Worm (Caenorhabditis elegans) whole organism, midembryonic: ENCODE results near the gene C39D10.11.
A peak's percentile ranks its signal among the peaks of the same experiment; 100 is the strongest.

Experiments used
- T22C8.4 ChIP-seq: fragments of 200-800 bp; sonication (Bioruptor generic); IDR thresholded peaks from 2 replicates; pipeline ENCODE4 v1.3.6; 2022; ENCODE audit warnings: missing genetic modification characterization, missing compliant biosample characterization
- cog-1 ChIP-seq: sonication (generic microtip); optimal IDR thresholded peaks from 2 replicates; lab custom pipeline; 2016; ENCODE audit warnings: missing genetic modification characterization, missing compliant biosample characterization
- flt-1 ChIP-seq: fragments of 200-800 bp; sonication (Bioruptor generic); IDR thresholded peaks from 2 replicates; pipeline ENCODE4 v1.3.6; 2022; ENCODE audit warnings: missing genetic modification characterization, missing compliant biosample characterization
- klf-2 ChIP-seq: fragments of 200-800 bp; sonication (Bioruptor generic); conservative IDR thresholded peaks from 2 replicates; pipeline ENCODE4 v1.3.6; 2022; ENCODE audit warnings: missing genetic modification reagents, missing genetic modification characterization, missing compliant biosample characterization
- med-1 ChIP-seq: sonication (generic microtip); optimal IDR thresholded peaks from 2 replicates; lab custom pipeline; 2017; ENCODE audit warnings: missing genetic modification characterization, mild to moderate bottlenecking, missing compliant biosample characterization, antibody characterized with exemption, missing genetic modification reagents; ENCODE audit not compliant: insufficient read depth
- ref-1 ChIP-seq: fragments of 200-800 bp; sonication (Bioruptor generic); conservative IDR thresholded peaks from 2 replicates; pipeline ENCODE4 v1.3.6; 2022; ENCODE audit warnings: missing genetic modification reagents, missing genetic modification characterization, missing compliant biosample characterization
- tab-1 ChIP-seq: fragments of 200-800 bp; sonication (Bioruptor generic); IDR thresholded peaks from 2 replicates; pipeline ENCODE4 v1.3.6; 2022; ENCODE audit warnings: missing genetic modification characterization, missing compliant biosample characterization
- ztf-23 ChIP-seq: fragments of 200-800 bp; sonication (Bioruptor generic); IDR thresholded peaks from 2 replicates; pipeline ENCODE4 v1.3.6; 2022; ENCODE audit warnings: missing genetic modification reagents, missing genetic modification characterization, missing compliant biosample characterization
- ztf-29 ChIP-seq: fragments of 200-800 bp; sonication (Bioruptor generic); IDR thresholded peaks from 2 replicates; pipeline ENCODE4 v1.3.6; 2022; ENCODE audit warnings: missing genetic modification reagents, missing genetic modification characterization, missing compliant biosample characterization

The C39D10.11 gene

DNA sequence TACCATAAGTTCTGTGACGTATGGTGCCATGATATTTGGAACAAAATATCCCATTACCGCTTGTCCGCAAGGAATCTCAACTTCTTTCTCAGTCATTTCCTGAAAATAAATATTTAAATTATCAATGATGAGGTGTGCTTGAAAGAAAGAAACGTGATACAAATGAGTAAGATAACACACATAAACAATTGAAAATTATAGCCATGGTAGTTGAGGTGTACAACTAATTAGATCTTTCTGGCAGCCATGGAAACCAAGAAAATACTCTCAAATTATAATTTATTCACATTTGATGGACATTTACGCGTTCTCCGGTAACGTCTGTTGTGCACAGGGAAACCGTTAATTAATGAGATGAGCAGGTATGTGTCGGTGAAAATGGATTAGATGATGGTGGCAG, 10.8 kb upstream of the C39D10.11 start, which contains the start of gene C39D10.5:
Gene C39D10.5, minus strand, starts transcription at position 101 of the 400 bp plus-strand sequence.
- TF ChIP-seq tab-1 (GFP tag; lab: Robert Waterston, UW): no peak
- no peak for TF ChIP-seq T22C8.4 (GFP tag; lab: Robert Waterston, UW)
- no peak for TF ChIP-seq cog-1 (tag; lab: Kevin White, UChicago)
- TF ChIP-seq ztf-23: no peak
- TF ChIP-seq med-1 (GFP tag; lab: Kevin White, UChicago): no peak
- no peak for TF ChIP-seq flt-1 (GFP tag; lab: Robert Waterston, UW)
- TF ChIP-seq ztf-29 (GFP tag; lab: Robert Waterston, UW): no peak
- TF ChIP-seq ref-1: no peak
- no peak for TF ChIP-seq klf-2 (GFP tag; lab: Robert Waterston, UW)

DNA sequence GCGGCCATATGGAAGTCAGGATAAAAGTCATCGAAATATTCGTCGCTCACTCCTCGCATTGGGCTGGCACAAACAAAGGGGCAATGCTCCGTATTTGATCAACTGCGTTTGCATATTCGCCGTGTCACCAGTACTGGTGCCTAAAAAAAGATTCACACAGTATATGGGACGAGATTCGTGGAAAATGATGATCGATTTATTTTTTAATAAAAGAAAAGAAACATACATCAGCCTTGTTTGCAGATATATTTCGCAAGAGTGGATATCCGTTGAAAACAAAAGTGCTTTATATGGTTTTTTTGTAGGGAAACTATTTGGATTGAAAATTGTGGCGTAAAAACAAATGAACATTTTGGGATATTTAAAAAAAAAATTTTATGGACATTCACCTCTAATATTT, 5.4 kb upstream of the C39D10.11 start, which contains the start of gene latd-1:
Gene latd-1, minus strand, starts transcription at position 101 of the 400 bp plus-strand sequence.
- TF ChIP-seq ref-1: no peak
- no peak for TF ChIP-seq med-1 (GFP tag; lab: Kevin White, UChicago)
- no peak for TF ChIP-seq cog-1 (tag; lab: Kevin White, UChicago)
- no peak for TF ChIP-seq ztf-23
- no peak for TF ChIP-seq klf-2 (GFP tag; lab: Robert Waterston, UW)

DNA sequence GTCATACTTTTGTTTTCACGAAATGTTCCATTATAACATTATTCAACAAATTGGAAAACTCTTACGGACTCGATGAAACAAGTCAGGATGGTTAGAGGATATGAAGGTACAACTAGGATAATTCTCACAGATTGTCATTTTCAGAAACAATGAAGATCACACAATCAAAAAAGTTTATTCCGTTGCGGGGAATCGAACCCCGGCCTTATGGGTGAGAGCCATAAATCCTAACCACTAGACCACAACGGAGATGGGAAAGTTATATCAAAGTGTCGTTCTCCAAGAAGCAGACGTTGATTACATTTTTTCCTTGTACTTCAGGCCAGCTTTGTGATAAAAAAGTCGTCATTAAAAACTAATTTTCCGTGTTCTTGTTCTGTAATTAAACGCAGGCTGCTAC, 4.9 kb upstream of the C39D10.11 start:
- no peak for TF ChIP-seq flt-1 (GFP tag; lab: Robert Waterston, UW)
- no peak for TF ChIP-seq ztf-29 (GFP tag; lab: Robert Waterston, UW)
- no peak for TF ChIP-seq klf-2 (GFP tag; lab: Robert Waterston, UW)
- no peak for TF ChIP-seq med-1 (GFP tag; lab: Kevin White, UChicago)
- no peak for TF ChIP-seq ref-1
- no peak for TF ChIP-seq ztf-23
- no peak for TF ChIP-seq T22C8.4 (GFP tag; lab: Robert Waterston, UW)
- no peak for TF ChIP-seq tab-1 (GFP tag; lab: Robert Waterston, UW)
- no peak for TF ChIP-seq cog-1 (tag; lab: Kevin White, UChicago)

- TF ChIP-seq flt-1 (GFP tag; lab: Robert Waterston, UW) (no peak), cog-1 (tag; lab: Kevin White, UChicago) (no peak), tab-1 (GFP tag; lab: Robert Waterston, UW) (no peak), klf-2 (GFP tag; lab: Robert Waterston, UW) (no peak), med-1 (GFP tag; lab: Kevin White, UChicago) (no peak), ztf-23 (no peak), ref-1 (no peak), ztf-29 (GFP tag; lab: Robert Waterston, UW) (no peak), T22C8.4 (GFP tag; lab: Robert Waterston, UW) (no peak)
Measured at ce11 chrX:7900180-7900579, 2.9 kb upstream of the C39D10.11 start.

ce11 chrX:7901840-7902239, 1.2 kb upstream of the C39D10.11 start:
- TF ChIP-seq T22C8.4 (GFP tag; lab: Robert Waterston, UW): no peak
- no peak for TF ChIP-seq cog-1 (tag; lab: Kevin White, UChicago)
- TF ChIP-seq tab-1 (GFP tag; lab: Robert Waterston, UW): no peak
- no peak for TF ChIP-seq ztf-23
- TF ChIP-seq klf-2 (GFP tag; lab: Robert Waterston, UW): no peak
- TF ChIP-seq ztf-29 (GFP tag; lab: Robert Waterston, UW): no peak

DNA sequence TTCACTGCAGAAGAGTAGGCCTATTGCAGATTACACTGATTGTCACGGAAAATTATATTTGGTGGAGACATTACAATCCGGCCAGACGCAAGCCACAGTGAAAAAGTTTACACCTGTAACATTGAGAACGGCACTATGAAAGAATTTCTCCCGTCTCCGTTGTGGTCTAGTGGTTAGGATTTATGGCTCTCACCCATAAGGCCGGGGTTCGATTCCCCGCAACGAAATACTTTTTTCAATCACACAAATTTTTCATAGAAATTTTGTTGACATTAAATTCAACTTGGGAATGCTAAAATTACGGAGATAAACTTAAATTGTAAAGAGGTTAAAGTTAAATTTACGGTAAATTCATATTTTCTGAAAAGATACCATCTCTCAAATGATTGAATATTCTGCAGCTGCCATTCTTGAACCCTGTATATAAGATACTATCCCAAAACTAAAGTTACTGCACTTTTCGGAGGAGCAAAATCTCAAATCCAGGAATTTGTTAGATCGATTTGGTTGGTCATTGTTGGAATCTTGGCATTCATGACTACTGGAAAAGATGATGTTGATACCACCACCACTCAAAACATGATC, 3.4 kb downstream of the C39D10.11 start, which contains the start of gene C39D10.1:
Gene C39D10.1, plus strand, starts transcription at position 535 of the 585 bp plus-strand sequence.
- 0 out of 2 replicates have a peak, but pooled peaks have one; percentile 33 for TF ChIP-seq flt-1 (GFP tag; lab: Robert Waterston, UW)
- TF ChIP-seq med-1 (GFP tag; lab: Kevin White, UChicago): no peak
- TF ChIP-seq tab-1 (GFP tag; lab: Robert Waterston, UW): no peak
- no peak for TF ChIP-seq ref-1

- TF ChIP-seq klf-2 (GFP tag; lab: Robert Waterston, UW) (no peak), flt-1 (GFP tag; lab: Robert Waterston, UW) (no peak), med-1 (GFP tag; lab: Kevin White, UChicago) (no peak), T22C8.4 (GFP tag; lab: Robert Waterston, UW) (no peak), ztf-29 (GFP tag; lab: Robert Waterston, UW) (no peak), ref-1 (no peak), tab-1 (GFP tag; lab: Robert Waterston, UW) (no peak), cog-1 (tag; lab: Kevin White, UChicago) (no peak)
Measured at ce11 chrX:7913830-7914229, 10.8 kb downstream of the C39D10.11 start, which contains the start of gene C39D10.7. Gene C39D10.7 (minus strand): TSS chrX:7913930.

- no peak for TF ChIP-seq flt-1 (GFP tag; lab: Robert Waterston, UW)
- no peak for TF ChIP-seq ztf-29 (GFP tag; lab: Robert Waterston, UW)
- TF ChIP-seq med-1 (GFP tag; lab: Kevin White, UChicago): no peak
- TF ChIP-seq cog-1 (tag; lab: Kevin White, UChicago): no peak
- TF ChIP-seq ref-1: no peak
- TF ChIP-seq T22C8.4 (GFP tag; lab: Robert Waterston, UW): no peak
- no peak for TF ChIP-seq tab-1 (GFP tag; lab: Robert Waterston, UW)
- TF ChIP-seq ztf-23: no peak
- no peak for TF ChIP-seq klf-2 (GFP tag; lab: Robert Waterston, UW)
Measured at ce11 chrX:7915616-7916015, 12.5 kb downstream of the C39D10.11 start.

ce11 chrX:7916076-7916475, 13.0 kb downstream of the C39D10.11 start:
- TF ChIP-seq cog-1 (tag; lab: Kevin White, UChicago): no peak

ce11 chrX:7921130-7921529, 18.1 kb downstream of the C39D10.11 start:
- no peak for TF ChIP-seq ztf-29 (GFP tag; lab: Robert Waterston, UW)
